Fruit fly (Drosophila melanogaster): ENCODE measurements around the gene CAH3.

The CAH3 gene

DNA sequence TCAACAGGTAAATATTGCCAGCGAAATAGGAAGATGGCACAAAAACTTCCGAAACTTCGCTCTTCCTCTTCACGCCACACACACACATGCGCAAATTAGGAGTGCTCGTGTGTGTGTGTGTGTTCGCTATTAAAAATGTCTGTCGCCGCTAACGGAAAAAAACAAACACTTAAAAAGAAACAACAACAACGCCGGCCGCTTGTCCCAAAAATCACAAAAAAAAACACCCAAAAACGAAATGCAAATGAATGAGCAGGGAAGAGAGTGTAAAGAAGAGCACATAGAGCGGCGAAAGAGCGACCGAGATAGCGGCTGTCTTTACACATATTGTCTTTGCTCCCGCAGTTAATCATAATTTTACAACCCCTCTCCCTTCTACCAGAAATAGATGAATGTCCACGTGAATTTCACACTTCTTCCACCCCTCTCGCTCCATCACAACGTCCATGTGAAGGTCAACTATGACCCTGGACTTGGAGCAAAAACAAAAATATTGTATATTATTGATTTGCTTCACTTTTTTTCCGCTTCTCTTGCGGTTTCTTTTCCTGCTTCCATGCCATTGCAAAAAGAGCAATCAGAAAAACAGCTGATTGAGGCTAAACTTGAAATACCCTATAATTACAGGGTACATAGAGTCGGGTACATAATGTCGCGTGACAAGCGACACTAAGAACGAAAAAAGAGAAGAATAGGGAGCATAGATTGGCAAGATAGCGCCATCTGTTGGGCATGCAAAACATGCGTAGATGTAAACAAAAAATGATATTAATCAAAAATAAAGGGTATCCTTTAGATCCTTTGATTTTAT, 975 bp downstream of the CAH3 start (continued):
- no peak for TF ChIP-seq Ets21C (GFP tag; optimal IDR thresholded peaks at IDR 0.05)
- TF ChIP-seq fd59A (GFP tag; optimal IDR thresholded peaks at IDR 0.05), result no peak
- no peak for TF ChIP-seq Eip75B (GFP tag; optimal IDR thresholded peaks at IDR 0.05)
- TF ChIP-seq acj6 (GFP tag; optimal IDR thresholded peaks at IDR 0.05), result no peak
- TF ChIP-seq eg (GFP tag; IDR thresholded peaks at IDR 0.05), result peak; percentile 85
- no peak for TF ChIP-seq CG8632 (GFP tag; optimal IDR thresholded peaks at IDR 0.05)
- no peak for TF ChIP-seq dsx (GFP tag; optimal IDR thresholded peaks at IDR 0.05; ENCODE audit: poor library complexity, severe bottlenecking)
- TF ChIP-seq svp (GFP tag), result peak; percentile 79
- TF ChIP-seq spab (GFP tag; optimal IDR thresholded peaks at IDR 0.05), result no peak
- no peak for TF ChIP-seq CG1621 (tag; optimal IDR thresholded peaks at IDR 0.05)
- no peak for TF ChIP-seq CG7368 (GFP tag; optimal IDR thresholded peaks at IDR 0.05)
- peak; percentile 66 for TF ChIP-seq Eip78C (GFP tag)
- TF ChIP-seq CG15336 (GFP tag; IDR thresholded peaks at IDR 0.05), result peak; percentile 62
- TF ChIP-seq net (GFP tag; optimal IDR thresholded peaks at IDR 0.05), result no peak
- no peak for TF ChIP-seq topi (GFP tag; optimal IDR thresholded peaks at IDR 0.05)
- TF ChIP-seq Blimp-1 (GFP tag; optimal IDR thresholded peaks at IDR 0.05), result no peak
- TF ChIP-seq CG3032 (tag; optimal IDR thresholded peaks at IDR 0.05), result no peak
- TF ChIP-seq CG34406 (GFP tag; optimal IDR thresholded peaks at IDR 0.05), result no peak
- TF ChIP-seq CG16779 (tag; optimal IDR thresholded peaks at IDR 0.05), result no peak
- no peak for TF ChIP-seq Smox (GFP tag; optimal IDR thresholded peaks at IDR 0.05)
- no peak for TF ChIP-seq Eip93F (GFP tag; optimal IDR thresholded peaks at IDR 0.05)

DNA sequence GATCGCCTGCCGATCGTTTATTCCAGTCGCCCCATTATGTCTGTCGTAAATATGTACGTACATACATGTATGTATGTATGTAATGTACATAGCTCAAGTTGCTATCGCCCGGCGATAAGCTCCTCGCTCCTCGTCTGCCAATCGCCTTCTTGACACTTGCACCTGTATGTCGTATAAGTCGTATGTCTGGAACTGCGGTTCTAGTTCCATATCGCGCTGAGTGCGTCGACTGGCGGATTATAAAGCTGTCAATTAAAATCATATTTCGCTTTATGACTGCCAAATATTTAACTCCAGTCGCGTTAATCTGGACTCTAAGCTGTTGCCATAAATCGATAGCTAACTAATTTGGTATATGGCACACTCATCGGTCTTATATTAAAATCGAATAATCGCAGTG, 4.3 kb downstream of the CAH3 start:
- TF ChIP-seq acj6 (GFP tag; optimal IDR thresholded peaks at IDR 0.05) (no peak), svp (GFP tag) (peak; percentile 97)

dm6 chrX:8690003-8690402, 9.0 kb downstream of the CAH3 start, which contains the start of the genes Ppt1 and Ogg1:
Gene Ppt1, minus strand, starts transcription at chrX:8690227.
Gene Ogg1, plus strand, starts transcription at chrX:8690327.
- TF ChIP-seq Smox (GFP tag; optimal IDR thresholded peaks at IDR 0.05) (no peak), CG1621 (tag; optimal IDR thresholded peaks at IDR 0.05) (peak; percentile 29), CG3919 (GFP tag; optimal IDR thresholded peaks at IDR 0.05) (no peak), CG11902 (GFP tag; optimal IDR thresholded peaks at IDR 0.05) (peak; percentile 8), Gug (GFP tag; IDR thresholded peaks at IDR 0.05) (0 out of 2 replicates have a peak, but pooled peaks have one; percentile 26), fkh (GFP tag; optimal IDR thresholded peaks at IDR 0.05) (peak; percentile 88), CG15336 (GFP tag; IDR thresholded peaks at IDR 0.05) (no peak; the same call in 1 of the 2 replicates), CG7368 (GFP tag; optimal IDR thresholded peaks at IDR 0.05) (no peak), CG11294 (GFP tag; IDR thresholded peaks at IDR 0.05) (no peak), achi (GFP tag; optimal IDR thresholded peaks at IDR 0.05) (peak; percentile 60), cyc (GFP tag; optimal IDR thresholded peaks at IDR 0.05) (peak; percentile 54), Eip78C (GFP tag) (peak; percentile 86), CG32006 (GFP tag; optimal IDR thresholded peaks at IDR 0.05) (no peak), CG10631 (GFP tag; optimal IDR thresholded peaks at IDR 0.05) (peak; percentile 57), spab (GFP tag; optimal IDR thresholded peaks at IDR 0.05) (no peak), svp (GFP tag) (peak; percentile 74), Sox102F (GFP tag; optimal IDR thresholded peaks at IDR 0.05) (no peak), salr (GFP tag; optimal IDR thresholded peaks at IDR 0.05) (no peak), CG6163 (GFP tag; IDR thresholded peaks at IDR 0.05) (peak; percentile 31; the same call in 1 of the 3 replicates), OdsH (GFP tag; optimal IDR thresholded peaks at IDR 0.05) (peak; percentile 64), Sox14 (GFP tag; optimal IDR thresholded peaks at IDR 0.05) (peak; percentile 52), CG16779 (tag; optimal IDR thresholded peaks at IDR 0.05) (no peak), CG6854 (GFP tag; optimal IDR thresholded peaks at IDR 0.05) (no peak), pdm3 (GFP tag; optimal IDR thresholded peaks at IDR 0.05) (peak; percentile 71), lz (GFP tag; optimal IDR thresholded peaks at IDR 0.05) (peak; percentile 62), acj6 (GFP tag; optimal IDR thresholded peaks at IDR 0.05) (peak; percentile 64), eg (GFP tag; IDR thresholded peaks at IDR 0.05) (peak; percentile 20; the same call in 1 of the 3 replicates), CG11762 (GFP tag; optimal IDR thresholded peaks at IDR 0.05; ENCODE audit: insufficient read depth) (peak; percentile 31), Hr38 (GFP tag; optimal IDR thresholded peaks at IDR 0.05) (no peak), Eip93F (GFP tag; optimal IDR thresholded peaks at IDR 0.05) (peak; percentile 0), CG8632 (GFP tag; optimal IDR thresholded peaks at IDR 0.05) (peak; percentile 6), topi (GFP tag; optimal IDR thresholded peaks at IDR 0.05) (peak; percentile 56), dsx (GFP tag; optimal IDR thresholded peaks at IDR 0.05; ENCODE audit: poor library complexity, severe bottlenecking) (peak; percentile 41), Ets21C (GFP tag; optimal IDR thresholded peaks at IDR 0.05) (peak; percentile 52), vri (GFP tag; optimal IDR thresholded peaks at IDR 0.05) (peak; percentile 36), dac (GFP tag; optimal IDR thresholded peaks at IDR 0.05) (no peak), Hr4 (GFP tag; optimal IDR thresholded peaks at IDR 0.05) (peak; percentile 21), CG3032 (tag; optimal IDR thresholded peaks at IDR 0.05) (peak; percentile 40), CG6276 (GFP tag; optimal IDR thresholded peaks at IDR 0.05) (no peak), Blimp-1 (GFP tag; optimal IDR thresholded peaks at IDR 0.05) (no peak)

Measured in whole organism, prepupa.